Fruit fly (Drosophila melanogaster) whole organism, embryonic: ENCODE data around the gene CG14036.

Experiments used
- Atf-2 ChIP-seq: fragments of 200-800 bp; sonication (Bioruptor generic); optimal IDR thresholded peaks from 2 replicates; lab custom pipeline; 2016; ENCODE audit warnings: missing biosample characterization, missing genetic modification characterization
- Atf3 ChIP-seq: fragments of 200-800 bp; sonication (Bioruptor generic); optimal IDR thresholded peaks from 3 replicates; lab custom pipeline; 2016; ENCODE audit warnings: missing biosample characterization, missing genetic modification characterization
- Awh ChIP-seq: fragments of 200-800 bp; sonication (Bioruptor generic); IDR thresholded peaks from 2 replicates; pipeline ENCODE4, ENCODE4 v1.3.6; 2022; ENCODE audit warnings: missing biosample characterization, missing genetic modification characterization
- B-H1 ChIP-seq: fragments of 200-800 bp; sonication (Bioruptor generic); IDR thresholded peaks from 3 replicates; pipeline ENCODE4 v1.3.6; 2022; ENCODE audit warnings: missing biosample characterization, missing genetic modification characterization
- C15 ChIP-seq: fragments of 200-800 bp; sonication (Bioruptor generic); IDR thresholded peaks from 3 replicates; pipeline ENCODE4 v1.3.6; 2022; ENCODE audit warnings: missing biosample characterization, missing genetic modification characterization
- CG11560 ChIP-seq: fragments of 200-800 bp; sonication (Bioruptor generic); IDR thresholded peaks from 3 replicates; pipeline ENCODE4 v1.3.6; 2022; ENCODE audit warnings: missing biosample characterization, missing genetic modification characterization
- CG12219 ChIP-seq: fragments of 200-800 bp; sonication (Bioruptor generic); optimal IDR thresholded peaks from 3 replicates; lab custom pipeline; 2018; ENCODE audit warnings: missing biosample characterization, mild to moderate bottlenecking, missing genetic modification characterization
- CG12299 ChIP-seq: fragments of 200-800 bp; sonication (Bioruptor generic); optimal IDR thresholded peaks from 2 replicates; lab custom pipeline; 2018; ENCODE audit warnings: missing biosample characterization, mild to moderate bottlenecking, missing genetic modification characterization
- CG12769 ChIP-seq: fragments of 200-800 bp; sonication (Bioruptor generic); optimal IDR thresholded peaks from 2 replicates; lab custom pipeline; 2019; ENCODE audit warnings: missing biosample characterization, mild to moderate bottlenecking, missing genetic modification characterization, moderate library complexity
- CG12942 ChIP-seq: fragments of 200-800 bp; sonication (Bioruptor generic); optimal IDR thresholded peaks from 3 replicates; lab custom pipeline; 2016; ENCODE audit warnings: missing biosample characterization, missing genetic modification characterization
- CG13424 ChIP-seq: fragments of 200-800 bp; sonication (Bioruptor generic); optimal IDR thresholded peaks from 2 replicates; lab custom pipeline; 2019; ENCODE audit warnings: missing biosample characterization, mild to moderate bottlenecking, missing genetic modification characterization, moderate library complexity
- CG14965 ChIP-seq: fragments of 200-800 bp; sonication (Bioruptor generic); optimal IDR thresholded peaks from 2 replicates; lab custom pipeline; 2016; ENCODE audit warnings: missing biosample characterization, missing genetic modification characterization, borderline replicate concordance
- CG15514 ChIP-seq: fragments of 200-800 bp; sonication (Bioruptor generic); optimal IDR thresholded peaks from 3 replicates; lab custom pipeline; 2017; ENCODE audit warnings: missing biosample characterization, missing genetic modification characterization, mild to moderate bottlenecking, moderate library complexity, missing genetic modification reagents
- CG18011 ChIP-seq: fragments of 200-800 bp; sonication (Bioruptor generic); optimal IDR thresholded peaks from 2 replicates; lab custom pipeline; 2017; ENCODE audit warnings: missing biosample characterization, missing genetic modification characterization, mild to moderate bottlenecking, moderate library complexity, missing genotype
- CG18262 ChIP-seq: fragments of 200-800 bp; optimal IDR thresholded peaks from 3 replicates; lab custom pipeline; 2019; ENCODE audit warnings: missing biosample characterization, mild to moderate bottlenecking, missing genetic modification characterization, moderate library complexity
- CG2120 ChIP-seq: fragments of 200-800 bp; sonication (Bioruptor generic); optimal IDR thresholded peaks from 3 replicates; lab custom pipeline; 2016; ENCODE audit warnings: missing biosample characterization, missing genetic modification characterization
- CG32767 ChIP-seq: fragments of 200-800 bp; sonication (Bioruptor generic); IDR thresholded peaks from 2 replicates; pipeline ENCODE4 v1.3.6; 2022; ENCODE audit warnings: missing biosample characterization, missing genetic modification characterization
- CG4707 ChIP-seq: fragments of 200-800 bp; sonication (Bioruptor generic); optimal IDR thresholded peaks from 2 replicates; lab custom pipeline; 2018; ENCODE audit warnings: missing biosample characterization, mild to moderate bottlenecking, missing genetic modification characterization, moderate library complexity
- CG5245 ChIP-seq: fragments of 200-800 bp; sonication (Bioruptor generic); optimal IDR thresholded peaks from 3 replicates; lab custom pipeline; 2016; ENCODE audit warnings: missing biosample characterization, missing genetic modification characterization
- CG6683 ChIP-seq: fragments of 200-800 bp; sonication (Bioruptor generic); optimal IDR thresholded peaks from 2 replicates; lab custom pipeline; 2017; ENCODE audit warnings: missing biosample characterization, mild to moderate bottlenecking, missing genetic modification characterization, missing genetic modification reagents
- CG6813 ChIP-seq: fragments of 200-800 bp; sonication (Bioruptor generic); optimal IDR thresholded peaks from 2 replicates; lab custom pipeline; 2017; ENCODE audit warnings: missing biosample characterization, missing genetic modification characterization, mild to moderate bottlenecking, moderate library complexity, missing genetic modification reagents
- CG7271 ChIP-seq: fragments of 200-800 bp; sonication (Bioruptor generic); optimal IDR thresholded peaks from 2 replicates; lab custom pipeline; 2018; ENCODE audit warnings: missing biosample characterization, mild to moderate bottlenecking, missing genetic modification characterization, moderate library complexity
- CG7556 ChIP-seq: fragments of 200-800 bp; sonication (Bioruptor generic); optimal IDR thresholded peaks from 2 replicates; lab custom pipeline; 2017; ENCODE audit warnings: missing biosample characterization, mild to moderate bottlenecking, missing genetic modification characterization
- CG8924 ChIP-seq: fragments of 200-800 bp; optimal IDR thresholded peaks from 3 replicates; lab custom pipeline; 2019; ENCODE audit warnings: missing biosample characterization, mild to moderate bottlenecking, missing genetic modification characterization, moderate library complexity
- HLH3B ChIP-seq: fragments of 200-800 bp; sonication (Bioruptor generic); IDR thresholded peaks from 2 replicates; pipeline ENCODE4 v1.3.6; 2022; ENCODE audit warnings: missing biosample characterization, missing genetic modification characterization
- HLH54F ChIP-seq: fragments of 200-800 bp; sonication (Bioruptor generic); optimal IDR thresholded peaks from 3 replicates; lab custom pipeline; 2016; ENCODE audit warnings: missing biosample characterization, missing genetic modification characterization
- HmgD ChIP-seq: fragments of 200-800 bp; sonication (Bioruptor generic); optimal IDR thresholded peaks from 3 replicates; lab custom pipeline; 2016; ENCODE audit warnings: missing biosample characterization, missing genetic modification characterization
- Hr78 ChIP-seq, 2 experiments: fragments of 200-800 bp in 1 of 2; fragments of >200 bp in 1 of 2; sonication (Bioruptor generic) in 1 of 2; optimal IDR thresholded peaks; 2 replicates each; lab custom pipeline; 2017 to 2019; ENCODE audit warnings: missing biosample characterization in 2 of 2, missing genetic modification characterization in 2 of 2, mild to moderate bottlenecking in 1 of 2, moderate library complexity in 1 of 2
- MBD-R2 ChIP-seq: fragments of 200-800 bp; sonication (Bioruptor generic); IDR thresholded peaks from 2 replicates; pipeline ENCODE4 v1.3.6; 2022; ENCODE audit warnings: missing biosample characterization, missing genetic modification characterization
- Nf-YA ChIP-seq: fragments of 200-800 bp; sonication (Bioruptor generic); IDR thresholded peaks from 2 replicates; pipeline ENCODE4 v1.3.6; 2022; ENCODE audit warnings: missing biosample characterization, missing genetic modification characterization
- NfI ChIP-seq: fragments of 200-800 bp; sonication (Bioruptor generic); optimal IDR thresholded peaks from 3 replicates; lab custom pipeline; 2018; ENCODE audit warnings: missing biosample characterization, mild to moderate bottlenecking, missing genetic modification characterization, moderate library complexity
- Rx ChIP-seq: fragments of 200-800 bp; sonication (Bioruptor generic); IDR thresholded peaks from 2 replicates; pipeline ENCODE4 v1.3.6; 2022; ENCODE audit warnings: missing biosample characterization, missing genetic modification characterization
- Taf1 ChIP-seq: fragments of 200-800 bp; sonication (Bioruptor generic); IDR thresholded peaks from 2 replicates; pipeline ENCODE4 v1.3.6; 2022; ENCODE audit warnings: missing biosample characterization, missing genetic modification characterization
- Vsx1 ChIP-seq: fragments of 200-800 bp; sonication (Bioruptor generic); optimal IDR thresholded peaks from 2 replicates; lab custom pipeline; 2017; ENCODE audit warnings: missing biosample characterization, mild to moderate bottlenecking, missing genetic modification characterization, missing genetic modification reagents
- Xbp1 ChIP-seq: fragments of 200-800 bp; sonication (Bioruptor generic); optimal IDR thresholded peaks from 3 replicates; lab custom pipeline; 2016; ENCODE audit warnings: missing biosample characterization, mild to moderate bottlenecking, missing genetic modification characterization
- aop ChIP-seq: fragments of 200-800 bp; sonication (Bioruptor generic); IDR thresholded peaks from 2 replicates; pipeline ENCODE4 v1.3.6; 2022; ENCODE audit warnings: missing biosample characterization, missing genetic modification characterization
- cg ChIP-seq: fragments of 200-800 bp; sonication (Bioruptor generic); optimal IDR thresholded peaks from 3 replicates; lab custom pipeline; 2019; ENCODE audit warnings: missing biosample characterization, mild to moderate bottlenecking, missing genetic modification characterization, moderate library complexity
- croc ChIP-seq: fragments of 200-800 bp; sonication (Bioruptor generic); conservative IDR thresholded peaks from 3 replicates; pipeline ENCODE4 v1.3.6; 2022; ENCODE audit warnings: missing biosample characterization, missing genetic modification characterization
- danr ChIP-seq: fragments of 200-800 bp; sonication (Bioruptor generic); IDR thresholded peaks from 2 replicates; pipeline ENCODE4 v1.3.6; 2022; ENCODE audit warnings: missing biosample characterization, missing genetic modification characterization
- ewg ChIP-seq: fragments of 200-800 bp; sonication (Bioruptor generic); optimal IDR thresholded peaks from 3 replicates; lab custom pipeline; 2017; ENCODE audit warnings: mild to moderate bottlenecking, missing biosample characterization, missing genetic modification reagents, missing genetic modification characterization
- hb ChIP-seq: fragments of 200-800 bp; sonication (Bioruptor generic); IDR thresholded peaks from 3 replicates; pipeline ENCODE4 v1.3.6; 2022; ENCODE audit warnings: missing biosample characterization, missing genetic modification characterization; ENCODE audit not compliant: partially characterized antibody
- kah ChIP-seq: fragments of 200-800 bp; sonication (Bioruptor generic); optimal IDR thresholded peaks from 2 replicates; lab custom pipeline; 2018; ENCODE audit warnings: missing biosample characterization, mild to moderate bottlenecking, missing genetic modification characterization
- lilli ChIP-seq: fragments of 200-800 bp; sonication (Bioruptor generic); optimal IDR thresholded peaks from 3 replicates; lab custom pipeline; 2016; ENCODE audit warnings: missing biosample characterization, missing genetic modification characterization
- lola ChIP-seq, 3 experiments: fragments of >200 bp in 2 of 3; fragments of 200-800 bp in 1 of 3; sonication (Bioruptor generic) in 1 of 3; optimal IDR thresholded peaks; 2 replicates each; lab custom pipeline; 2017 to 2019; ENCODE audit warnings: missing biosample characterization in 3 of 3, missing genetic modification characterization in 3 of 3, mild to moderate bottlenecking in 1 of 3, moderate library complexity in 1 of 3
- odd ChIP-seq: fragments of 200-800 bp; sonication (Bioruptor generic); optimal IDR thresholded peaks from 2 replicates; lab custom pipeline; 2017; ENCODE audit warnings: missing biosample characterization, mild to moderate bottlenecking, missing genetic modification characterization
- pan ChIP-seq, 4 experiments: fragments of >200 bp in 3 of 4; fragments of 200-800 bp in 1 of 4; sonication (Bioruptor generic) in 1 of 4; optimal IDR thresholded peaks in 3 of 4; IDR thresholded peaks in 1 of 4; 2 replicates each; pipeline versions ENCODE4 v1.3.6 to Lab custom; 2017 to 2022; ENCODE audit warnings: missing biosample characterization in 2 of 4, missing genetic modification characterization in 2 of 4, mixed read lengths in 1 of 4
- sd ChIP-seq: fragments of 200-800 bp; sonication (Bioruptor generic); optimal IDR thresholded peaks from 3 replicates; lab custom pipeline; 2018; ENCODE audit warnings: missing biosample characterization, mild to moderate bottlenecking, missing genetic modification characterization, moderate library complexity
- so ChIP-seq: fragments of 200-800 bp; sonication (Bioruptor generic); IDR thresholded peaks from 3 replicates; pipeline ENCODE4 v1.3.6; 2022; ENCODE audit warnings: missing biosample characterization, missing genetic modification characterization

The CG14036 gene

DNA sequence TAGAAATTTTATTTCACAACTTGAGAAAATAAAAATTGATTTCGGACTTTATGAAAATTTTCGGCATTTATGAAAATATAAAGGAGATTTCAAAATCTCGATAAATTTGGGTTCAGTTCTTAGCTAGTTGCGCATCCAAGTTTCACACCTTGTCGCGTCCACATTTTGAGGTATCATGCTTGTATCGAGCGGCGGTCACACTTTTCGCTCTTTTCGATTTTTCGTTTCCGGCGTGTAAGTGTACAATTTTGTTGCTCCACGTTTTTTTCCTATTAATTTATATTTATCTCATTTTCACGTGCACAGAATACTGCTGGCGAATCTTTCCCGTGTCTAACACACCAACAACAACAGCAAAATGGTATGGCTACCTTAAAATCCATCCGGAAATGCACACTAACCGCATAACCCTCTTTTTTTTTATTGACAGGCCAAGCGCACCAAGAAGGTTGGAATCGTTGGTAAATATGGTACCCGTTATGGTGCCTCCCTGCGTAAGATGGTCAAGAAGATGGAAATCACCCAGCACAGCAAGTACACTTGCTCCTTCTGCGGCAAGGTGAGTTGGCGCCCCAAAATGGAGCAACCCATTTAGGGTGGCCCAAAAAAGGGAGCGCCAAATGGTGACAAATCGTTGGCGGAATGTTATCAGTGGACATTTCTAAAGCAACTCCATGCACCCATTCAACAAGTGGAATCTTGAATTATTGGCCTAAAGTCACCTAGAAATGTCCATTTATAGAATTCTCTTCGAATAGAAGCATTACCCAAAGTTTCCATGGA, 16.2 kb upstream of the CG14036 start, which contains the start of gene RpL37A (continued):
- TF ChIP-seq CG7271 (peak; percentile 93), ewg (GFP tag; lab: Kevin White, UChicago) (peak; percentile 75), CG12942 (GFP tag; lab: Kevin White, UChicago) (peak; percentile 48), CG6813 (GFP tag; lab: Kevin White, UChicago) (peak; percentile 87), so (GFP tag; lab: Robert Waterston, UW) (peak; percentile 81; the same call in 2 of the 3 replicates), HLH3B (GFP tag; lab: Robert Waterston, UW) (peak; percentile 58; the same call in 1 of the 2 replicates), HmgD (GFP tag; lab: Kevin White, UChicago) (peak; percentile 65), CG14965 (GFP tag; lab: Kevin White, UChicago) (peak; percentile 68), CG12299 (peak; percentile 74), hb (GFP tag; lab: Robert Waterston, UW) (no peak), Nf-YA (GFP tag; lab: Robert Waterston, UW) (peak; percentile 60), cg (GFP tag; lab: Kevin White, UChicago) (no peak), pan (optimal IDR thresholded peaks at IDR 0.05; lab: Kevin White, UChicago) (no peak), pan (GFP tag; optimal IDR thresholded peaks at IDR 0.05 in 1 of 2, IDR thresholded peaks at IDR 0.05 in 1 of 2) (peak in 1 of 2 experiments; percentile 68), kah (GFP tag; lab: Kevin White, UChicago) (peak; percentile 76), HLH54F (GFP tag; lab: Kevin White, UChicago) (peak; percentile 61), CG2120 (GFP tag; lab: Kevin White, UChicago) (peak; percentile 53), CG6683 (GFP tag; lab: Kevin White, UChicago) (peak; percentile 64), Atf3 (GFP tag; lab: Kevin White, UChicago) (no peak), Vsx1 (GFP tag; lab: Kevin White, UChicago) (peak; percentile 86), CG7556 (peak; percentile 60), CG18011 (GFP tag; lab: Kevin White, UChicago) (peak; percentile 31), aop (no peak), CG12219 (GFP tag; lab: Kevin White, UChicago) (peak; percentile 77), Taf1 (GFP tag; lab: Robert Waterston, UW) (no peak), CG12769 (tag; lab: Kevin White, UChicago) (peak; percentile 78), lilli (GFP tag; lab: Kevin White, UChicago) (peak; percentile 63)

DNA sequence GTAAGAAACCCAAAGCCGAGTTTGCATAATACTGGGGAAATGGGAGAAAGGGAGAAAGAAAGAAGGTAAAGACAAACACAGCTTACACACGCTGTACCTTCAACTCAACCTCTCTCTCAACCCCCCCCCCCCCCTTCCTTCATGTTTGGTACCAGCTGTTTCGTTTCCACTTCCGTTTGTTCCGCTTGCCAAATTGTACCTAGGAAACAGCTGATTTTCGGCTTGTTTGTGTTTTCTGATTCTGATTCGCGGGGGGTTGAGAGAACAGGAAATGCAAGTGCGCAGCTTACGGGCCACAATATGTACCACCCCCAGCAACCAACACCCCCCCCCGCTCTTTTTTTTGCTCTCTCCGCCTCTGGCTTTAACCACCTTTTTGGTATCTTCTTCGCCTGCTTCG, 9.1 kb upstream of the CG14036 start:
- no peak for TF ChIP-seq C15 (GFP tag; lab: Robert Waterston, UW)
- no peak for TF ChIP-seq CG11560 (tag; lab: Robert Waterston, UW)
- TF ChIP-seq Rx (GFP tag; lab: Robert Waterston, UW): no peak
- TF ChIP-seq croc: no peak
- no peak for TF ChIP-seq Awh
- TF ChIP-seq Hr78 (GFP tag; optimal IDR thresholded peaks at IDR 0.05; lab: Kevin White, UChicago): no peak
- peak; percentile 12 for TF ChIP-seq odd (GFP tag; lab: Kevin White, UChicago)
- TF ChIP-seq danr (GFP tag; lab: Robert Waterston, UW): no peak
- TF ChIP-seq CG32767 (GFP tag; lab: Robert Waterston, UW): no peak
- TF ChIP-seq NfI: no peak
- TF ChIP-seq CG15514 (GFP tag; lab: Kevin White, UChicago): peak; percentile 36
- peak; percentile 9; the same call in 1 of the 2 replicates for TF ChIP-seq MBD-R2
- TF ChIP-seq sd (tag; lab: Kevin White, UChicago): no peak
- no peak for TF ChIP-seq CG4707 (GFP tag; lab: Kevin White, UChicago)
- no peak for TF ChIP-seq lola (GFP tag; optimal IDR thresholded peaks at IDR 0.05; lab: Kevin White, UChicago)
- TF ChIP-seq CG8924 (tag; lab: Kevin White, UChicago): no peak
- TF ChIP-seq B-H1 (GFP tag; lab: Robert Waterston, UW): no peak
- TF ChIP-seq Atf-2 (GFP tag; lab: Kevin White, UChicago): no peak
- no peak for TF ChIP-seq CG13424 (tag; lab: Kevin White, UChicago)
- no peak for TF ChIP-seq CG5245 (GFP tag; lab: Kevin White, UChicago)
- TF ChIP-seq CG18262: no peak
- TF ChIP-seq Xbp1 (GFP tag; lab: Kevin White, UChicago): no peak
